Fruit fly (Drosophila melanogaster): ENCODE data around the gene CG5953.

Gene CG5953

DNA sequence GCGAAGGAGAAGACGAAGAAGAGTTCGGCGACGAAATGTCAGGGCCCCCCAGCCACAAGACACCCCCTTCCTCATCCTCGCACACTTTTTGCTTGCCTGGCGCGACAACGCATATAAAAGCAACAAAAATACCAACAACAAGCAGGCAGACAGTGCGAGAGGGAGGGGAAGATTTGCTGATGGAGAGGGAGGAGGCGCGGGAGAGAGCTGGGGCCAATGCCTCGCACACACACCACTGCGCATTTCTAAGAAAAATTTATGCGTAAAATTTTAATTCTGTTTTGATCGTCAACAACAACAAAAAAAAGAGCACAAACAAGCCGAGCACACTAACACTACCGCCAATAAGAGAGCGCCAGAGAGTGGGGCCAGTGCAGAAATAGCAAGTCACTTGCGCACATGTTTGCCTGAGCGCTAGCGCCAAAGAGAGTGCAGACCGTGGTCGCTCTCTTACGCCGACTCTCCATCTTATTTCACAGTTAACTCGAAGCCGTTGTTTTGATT is 6.6 kb downstream of the CG5953 start (continued):
- TF ChIP-seq CG10565 (GFP tag; optimal IDR thresholded peaks at IDR 0.05), result no peak
- no peak for TF ChIP-seq BEAF-32 (GFP tag; optimal IDR thresholded peaks at IDR 0.05)
- no peak for TF ChIP-seq mam (GFP tag; optimal IDR thresholded peaks at IDR 0.05)
- no peak for TF ChIP-seq gcm2 (GFP tag; optimal IDR thresholded peaks at IDR 0.05)
- TF ChIP-seq CG5180 (GFP tag; optimal IDR thresholded peaks at IDR 0.05), result no peak
- no peak for TF ChIP-seq gt (GFP tag; IDR thresholded peaks at IDR 0.05)
- no peak for TF ChIP-seq zfh1 (GFP tag; IDR thresholded peaks at IDR 0.05)
- no peak for TF ChIP-seq D19B (GFP tag; optimal IDR thresholded peaks at IDR 0.05)
- no peak for TF ChIP-seq CG6813 (GFP tag; optimal IDR thresholded peaks at IDR 0.05)
- TF ChIP-seq pb (GFP tag; optimal IDR thresholded peaks at IDR 0.05), result peak; percentile 34
- no peak for TF ChIP-seq sc (optimal IDR thresholded peaks at IDR 0.05)
- no peak for TF ChIP-seq sc (GFP tag; optimal IDR thresholded peaks at IDR 0.05)
- TF ChIP-seq CG4617 (GFP tag; optimal IDR thresholded peaks at IDR 0.05; ENCODE audit: borderline replicate concordance), result no peak
- peak; percentile 96 for TF ChIP-seq rib (GFP tag; IDR thresholded peaks at IDR 0.05)
- no peak for TF ChIP-seq tio (GFP tag; optimal IDR thresholded peaks at IDR 0.05)
- TF ChIP-seq CG2120 (GFP tag; optimal IDR thresholded peaks at IDR 0.05), result no peak
- TF ChIP-seq CG43689 (GFP tag; IDR thresholded peaks at IDR 0.05), result no peak
- no peak for TF ChIP-seq CG10267 (tag; optimal IDR thresholded peaks at IDR 0.05)
- no peak for TF ChIP-seq Taf1 (GFP tag; IDR thresholded peaks at IDR 0.05)
- peak; percentile 40; the same call in 1 of the 2 replicates for TF ChIP-seq E2f1 (GFP tag; IDR thresholded peaks at IDR 0.05)
- peak; percentile 88 for TF ChIP-seq CG13624 (GFP tag; optimal IDR thresholded peaks at IDR 0.05)
- TF ChIP-seq CG1647 (GFP tag; optimal IDR thresholded peaks at IDR 0.05), result no peak
- peak; percentile 55 for TF ChIP-seq CG15514 (GFP tag; optimal IDR thresholded peaks at IDR 0.05)
- no peak for TF ChIP-seq pzg (GFP tag; optimal IDR thresholded peaks at IDR 0.05)
- TF ChIP-seq sens-2 (GFP tag; IDR thresholded peaks at IDR 0.05), result no peak
- no peak for TF ChIP-seq Tbp (GFP tag; optimal IDR thresholded peaks at IDR 0.05)
- peak; percentile 64 for TF ChIP-seq Abd-B (GFP tag; optimal IDR thresholded peaks at IDR 0.05)
- peak; percentile 100 for TF ChIP-seq crol (GFP tag; IDR thresholded peaks at IDR 0.05)
- no peak for TF ChIP-seq Sox102F (GFP tag; optimal IDR thresholded peaks at IDR 0.05)
- TF ChIP-seq Xrp1 (GFP tag; IDR thresholded peaks at IDR 0.05), result no peak; the same call in 1 of the 2 replicates
- TF ChIP-seq Scr (GFP tag; IDR thresholded peaks at IDR 0.05; ENCODE audit: partially characterized antibody), result no peak
- TF ChIP-seq Bgb (GFP tag; IDR thresholded peaks at IDR 0.05; ENCODE audit: partially characterized antibody), result peak; percentile 67
- no peak for TF ChIP-seq CG2199 (GFP tag; IDR thresholded peaks at IDR 0.05)
- no peak for TF ChIP-seq CG4820 (GFP tag; optimal IDR thresholded peaks at IDR 0.05)
- TF ChIP-seq nmo (GFP tag; optimal IDR thresholded peaks at IDR 0.05), result peak; percentile 5
- no peak for TF ChIP-seq CG12744 (GFP tag; optimal IDR thresholded peaks at IDR 0.05)
- TF ChIP-seq zen2 (GFP tag; IDR thresholded peaks at IDR 0.05; ENCODE audit: partially characterized antibody), result no peak
- no peak for TF ChIP-seq pita (GFP tag; optimal IDR thresholded peaks at IDR 0.05)
- peak; percentile 54; the same call in 1 of the 3 replicates for TF ChIP-seq otp (GFP tag; IDR thresholded peaks at IDR 0.05)
- TF ChIP-seq CG9876 (GFP tag; optimal IDR thresholded peaks at IDR 0.05), result peak; percentile 8
- TF ChIP-seq h (optimal IDR thresholded peaks at IDR 0.05), result no peak
- no peak for TF ChIP-seq al (GFP tag; IDR thresholded peaks at IDR 0.05)
- TF ChIP-seq Hr39 (optimal IDR thresholded peaks at IDR 0.05), result no peak
- TF ChIP-seq CG12071 (GFP tag; optimal IDR thresholded peaks at IDR 0.05), result peak; percentile 0
- TF ChIP-seq z (GFP tag; IDR thresholded peaks at IDR 0.05), result no peak
- peak in 1 of 2 experiments; percentile 2 for TF ChIP-seq Hr51 (GFP tag; optimal IDR thresholded peaks at IDR 0.05)
- 0 out of 2 replicates have a peak, but pooled peaks have one; percentile 15 for TF ChIP-seq peb (GFP tag; IDR thresholded peaks at IDR 0.05)
- TF ChIP-seq salm (tag; optimal IDR thresholded peaks at IDR 0.05), result peak; percentile 11
- TF ChIP-seq H15 (GFP tag; IDR thresholded peaks at IDR 0.05), result 0 out of 3 replicates have a peak, but pooled peaks have one; percentile 16
- peak; percentile 15 for TF ChIP-seq dmrt99B (tag; optimal IDR thresholded peaks at IDR 0.05)
- peak; percentile 45 for TF ChIP-seq Hmr (GFP tag; optimal IDR thresholded peaks at IDR 0.05)
